Worm (Caenorhabditis elegans): ENCODE data around the gene ttr-11.

- TF ChIP-seq Y67H2A.10 (GFP tag; conservative IDR thresholded peaks at IDR 0.05) (no peak), pha-4 (tag; optimal IDR thresholded peaks at IDR 0.05) (no peak), somi-1 (GFP tag; optimal IDR thresholded peaks at IDR 0.05) (no peak), gei-17 (GFP tag; optimal IDR thresholded peaks at IDR 0.05) (no peak), lin-35 (GFP tag; optimal IDR thresholded peaks at IDR 0.05) (no peak), ceh-27 (GFP tag; optimal IDR thresholded peaks at IDR 0.05) (no peak), ztf-3 (GFP tag; optimal IDR thresholded peaks at IDR 0.05) (no peak), Y56A3A.18 (GFP tag; IDR thresholded peaks at IDR 0.05) (no peak), cebp-1 (GFP tag; IDR thresholded peaks at IDR 0.05) (no peak), cebp-1 (tag; optimal IDR thresholded peaks at IDR 0.05) (no peak), tlf-1 (GFP tag; optimal IDR thresholded peaks at IDR 0.05) (no peak), nfya-1 (tag; optimal IDR thresholded peaks at IDR 0.05; ENCODE audit: borderline replicate concordance, insufficient read depth) (no peak), snpc-4 (GFP tag; optimal IDR thresholded peaks at IDR 0.05) (no peak), snpc-4 (tag; optimal IDR thresholded peaks at IDR 0.05) (no peak), F10E7.11 (tag; optimal IDR thresholded peaks at IDR 0.05) (no peak)
Observed at ce11 chrV:20625260-20625659, 22.1 kb downstream of the ttr-11 start.

Data from whole organism, young adult.